Worm (Caenorhabditis elegans) whole organism, L4 larva: ENCODE results near the gene Y7A5A.5.

Experiments used
- D1046.2 ChIP-seq: fragments of 200-800 bp; sonication (Bioruptor generic); IDR thresholded peaks from 2 replicates; pipeline ENCODE4 v1.3.6; 2022; ENCODE audit warnings: missing genetic modification characterization, missing compliant biosample characterization
- F37D6.2 ChIP-seq: sonication (generic microtip); optimal IDR thresholded peaks from 2 replicates; lab custom pipeline; 2016; ENCODE audit warnings: mild to moderate bottlenecking, missing genetic modification characterization, missing compliant biosample characterization
- R02D3.7 ChIP-seq: fragments of 150-350 bp; sonication (generic microtip); optimal IDR thresholded peaks from 3 replicates; lab custom pipeline; 2014; ENCODE audit warnings: missing biosample characterization, missing genetic modification characterization
- Y105C5A.15 ChIP-seq: fragments of 200-800 bp; sonication (Bioruptor generic); IDR thresholded peaks from 2 replicates; pipeline ENCODE4 v1.3.6; 2022; ENCODE audit warnings: missing genetic modification characterization, missing compliant biosample characterization
- Y5F2A.4 ChIP-seq: fragments of 200-800 bp; sonication (Bioruptor generic); optimal IDR thresholded peaks from 2 replicates; lab custom pipeline; 2018; ENCODE audit warnings: mild to moderate bottlenecking, missing genetic modification characterization, missing compliant biosample characterization
- Y75B8A.6 ChIP-seq: fragments of 200-800 bp; sonication (Bioruptor generic); IDR thresholded peaks from 2 replicates; pipeline ENCODE4 v1.3.6; 2022; ENCODE audit warnings: missing genetic modification reagents, missing genetic modification characterization, missing compliant biosample characterization
- ZK546.5 ChIP-seq, 2 experiments: sonication (generic microtip); optimal IDR thresholded peaks; 2 replicates each; lab custom pipeline; 2017; ENCODE audit warnings: missing biosample characterization in 2 of 2, missing genetic modification characterization in 2 of 2
- arid-1 ChIP-seq: fragments of 200-800 bp; sonication (Bioruptor generic); conservative IDR thresholded peaks from 2 replicates; pipeline ENCODE4 v1.3.6; 2022; ENCODE audit warnings: missing genetic modification reagents, missing genetic modification characterization, missing compliant biosample characterization
- attf-4 ChIP-seq: sonication (generic microtip); optimal IDR thresholded peaks from 3 replicates; lab custom pipeline; 2017; ENCODE audit warnings: missing biosample characterization, missing genetic modification characterization
- ceh-20 ChIP-seq: fragments of 200-800 bp; sonication (Bioruptor generic); IDR thresholded peaks from 2 replicates; pipeline ENCODE4 v1.3.6; 2022; ENCODE audit warnings: missing genetic modification reagents, missing genetic modification characterization, missing compliant biosample characterization
- ctbp-1 ChIP-seq: fragments of 200-800 bp; sonication (Bioruptor generic); IDR thresholded peaks from 2 replicates; pipeline ENCODE4 v1.3.6; 2022; ENCODE audit warnings: missing genetic modification reagents, missing genetic modification characterization, missing compliant biosample characterization
- daf-12 ChIP-seq: fragments of 150-350 bp; optimal IDR thresholded peaks from 2 replicates; lab custom pipeline; 2014; ENCODE audit warnings: missing biosample characterization, missing genetic modification reagents, missing genetic modification characterization
- daf-19 ChIP-seq: fragments of 200-800 bp; sonication (Bioruptor generic); conservative IDR thresholded peaks from 2 replicates; pipeline ENCODE4 v1.3.6; 2022; ENCODE audit warnings: missing genetic modification characterization, missing compliant biosample characterization
- dmd-8 ChIP-seq: fragments of 200-800 bp; sonication (Bioruptor generic); IDR thresholded peaks from 2 replicates; pipeline ENCODE4 v1.3.6; 2022; ENCODE audit warnings: missing genetic modification characterization, missing compliant biosample characterization
- dmd-9 ChIP-seq: fragments of 200-800 bp; sonication (Bioruptor generic); IDR thresholded peaks from 2 replicates; pipeline ENCODE4 v1.3.6; 2022; ENCODE audit warnings: missing genetic modification reagents, missing genetic modification characterization, missing compliant biosample characterization
- fos-1 ChIP-seq: fragments of 150-350 bp; optimal IDR thresholded peaks from 2 replicates; lab custom pipeline; 2014; ENCODE audit warnings: missing biosample characterization, missing genetic modification characterization
- gei-8 ChIP-seq: fragments of 200-800 bp; sonication (Bioruptor generic); optimal IDR thresholded peaks from 2 replicates; lab custom pipeline; 2018; ENCODE audit warnings: mild to moderate bottlenecking, missing genetic modification characterization, missing compliant biosample characterization
- hif-1 ChIP-seq, 2 experiments: sonication (generic microtip); optimal IDR thresholded peaks; 2 replicates each; lab custom pipeline; 2016 to 2017; ENCODE audit warnings: missing compliant biosample characterization in 2 of 2, missing genetic modification characterization in 2 of 2, missing genetic modification reagents in 2 of 2, missing genotype in 2 of 2, mild to moderate bottlenecking in 1 of 2
- jun-1 ChIP-seq: fragments of 150-350 bp; optimal IDR thresholded peaks from 2 replicates; lab custom pipeline; 2014; ENCODE audit warnings: missing biosample characterization, missing genetic modification reagents, missing genetic modification characterization
- lim-7 ChIP-seq: fragments of 200-800 bp; sonication (Bioruptor generic); IDR thresholded peaks from 2 replicates; pipeline ENCODE4 v1.3.6; 2022; ENCODE audit warnings: missing genetic modification characterization, missing compliant biosample characterization
- lin-13 ChIP-seq: fragments of 150-350 bp; optimal IDR thresholded peaks from 2 replicates; lab custom pipeline; 2014; ENCODE audit warnings: missing biosample characterization, missing genetic modification reagents, missing genetic modification characterization
- lin-38 ChIP-seq: fragments of 200-800 bp; sonication (Bioruptor generic); IDR thresholded peaks from 2 replicates; pipeline ENCODE4 v1.3.6; 2022; ENCODE audit warnings: missing genetic modification reagents, missing genetic modification characterization, missing compliant biosample characterization
- lin-39 ChIP-seq: fragments of 150-350 bp; optimal IDR thresholded peaks from 2 replicates; lab custom pipeline; 2014; ENCODE audit warnings: missing biosample characterization, missing genetic modification reagents, missing genetic modification characterization
- lsy-2 ChIP-seq, 2 experiments: fragments of 150-350 bp in 1 of 2; sonication (generic microtip) in 1 of 2; optimal IDR thresholded peaks; 2 replicates each; lab custom pipeline; 2014 to 2017; ENCODE audit warnings: missing biosample characterization in 2 of 2, missing genetic modification characterization in 2 of 2
- madf-5 ChIP-seq, 2 experiments: fragments of 200-800 bp; sonication (Bioruptor generic); IDR thresholded peaks; 2 replicates each; pipeline ENCODE4 v1.3.6; 2022; ENCODE audit warnings: missing compliant biosample characterization in 2 of 2, missing genetic modification characterization in 2 of 2
- mdt-29 ChIP-seq: fragments of 200-800 bp; sonication (Bioruptor generic); IDR thresholded peaks from 2 replicates; pipeline ENCODE4 v1.3.6; 2022; ENCODE audit warnings: missing genetic modification reagents, missing genetic modification characterization, missing compliant biosample characterization
- mep-1 ChIP-seq: fragments of 150-350 bp; sonication (generic microtip); optimal IDR thresholded peaks from 3 replicates; lab custom pipeline; 2014; ENCODE audit warnings: missing biosample characterization, missing genetic modification characterization
- mes-2 ChIP-seq: sonication (generic microtip); optimal IDR thresholded peaks from 2 replicates; lab custom pipeline; 2016; ENCODE audit warnings: missing genotype, mild to moderate bottlenecking, missing genetic modification characterization, missing compliant biosample characterization; ENCODE audit not compliant: poor library complexity, severe bottlenecking
- nhr-10 ChIP-seq: fragments of 150-350 bp; optimal IDR thresholded peaks from 2 replicates; lab custom pipeline; 2014; ENCODE audit warnings: missing biosample characterization, missing genetic modification characterization
- nhr-11 ChIP-seq: fragments of 150-350 bp; optimal IDR thresholded peaks from 2 replicates; lab custom pipeline; 2014; ENCODE audit warnings: missing biosample characterization, missing genetic modification characterization
- nhr-25 ChIP-seq: sonication (generic microtip); optimal IDR thresholded peaks from 2 replicates; lab custom pipeline; 2017; ENCODE audit warnings: missing genetic modification characterization, mild to moderate bottlenecking, missing compliant biosample characterization, antibody characterized with exemption, moderate library complexity, borderline replicate concordance; ENCODE audit not compliant: insufficient read depth
- nhr-28 ChIP-seq: fragments of 150-350 bp; optimal IDR thresholded peaks from 2 replicates; lab custom pipeline; 2014; ENCODE audit warnings: missing biosample characterization, missing genetic modification characterization
- nhr-41 ChIP-seq: fragments of 200-800 bp; sonication (Bioruptor generic); IDR thresholded peaks from 2 replicates; pipeline ENCODE4 v1.3.6; 2022; ENCODE audit warnings: missing genetic modification reagents, missing genetic modification characterization, missing compliant biosample characterization
- nhr-42 ChIP-seq: fragments of 200-800 bp; sonication (Bioruptor generic); IDR thresholded peaks from 2 replicates; pipeline ENCODE4 v1.3.6; 2022; ENCODE audit warnings: missing genetic modification characterization, missing compliant biosample characterization
- nhr-48 ChIP-seq: sonication (generic microtip); optimal IDR thresholded peaks from 2 replicates; lab custom pipeline; 2016; ENCODE audit warnings: mild to moderate bottlenecking, missing genetic modification characterization, missing compliant biosample characterization
- nhr-76 ChIP-seq: fragments of 150-350 bp; optimal IDR thresholded peaks from 2 replicates; lab custom pipeline; 2014; ENCODE audit warnings: missing biosample characterization, missing genetic modification characterization
- nhr-77 ChIP-seq: fragments of 150-350 bp; optimal IDR thresholded peaks from 2 replicates; lab custom pipeline; 2014; ENCODE audit warnings: missing biosample characterization, missing genetic modification characterization
- php-3 ChIP-seq: fragments of 200-800 bp; sonication (Bioruptor generic); IDR thresholded peaks from 2 replicates; pipeline ENCODE4 v1.3.6; 2022; ENCODE audit warnings: missing genetic modification reagents, missing genetic modification characterization, missing compliant biosample characterization
- set-16 ChIP-seq: fragments of 200-800 bp; sonication (Bioruptor generic); IDR thresholded peaks from 2 replicates; pipeline ENCODE4 v1.3.6; 2022; ENCODE audit warnings: missing genetic modification reagents, missing genetic modification characterization, missing compliant biosample characterization
- snpc-1.2 ChIP-seq: fragments of 200-800 bp; sonication (Bioruptor generic); IDR thresholded peaks from 2 replicates; pipeline ENCODE4 v1.3.6; 2022; ENCODE audit warnings: missing genetic modification reagents, missing genetic modification characterization, missing compliant biosample characterization
- snpc-4 ChIP-seq: fragments of 150-350 bp; optimal IDR thresholded peaks from 2 replicates; lab custom pipeline; 2014; ENCODE audit warnings: missing biosample characterization, missing genetic modification characterization
- spr-1 ChIP-seq: sonication (generic microtip); optimal IDR thresholded peaks from 2 replicates; lab custom pipeline; 2016; ENCODE audit warnings: mild to moderate bottlenecking, missing genetic modification characterization, missing compliant biosample characterization
- spr-3 ChIP-seq: fragments of 200-800 bp; sonication (Bioruptor generic); optimal IDR thresholded peaks from 2 replicates; lab custom pipeline; 2018; ENCODE audit warnings: mild to moderate bottlenecking, missing genetic modification characterization, missing compliant biosample characterization
- unc-130 ChIP-seq: sonication (generic microtip); optimal IDR thresholded peaks from 2 replicates; lab custom pipeline; 2016; ENCODE audit warnings: missing genetic modification reagents, missing genetic modification characterization, missing compliant biosample characterization
- unc-62 ChIP-seq, 3 experiments: fragments of 150-350 bp in 1 of 3; sonication (generic microtip); optimal IDR thresholded peaks in 2 of 3; peaks in 1 of 3; 1 replicate in 1 of 3; 2 replicates in 2 of 3; lab custom pipeline; 2014 to 2017; ENCODE audit warnings: missing biosample characterization in 3 of 3, missing genetic modification characterization in 3 of 3, missing genetic modification reagents in 3 of 3, missing genotype in 1 of 3
- zag-1 ChIP-seq: fragments of 150-350 bp; optimal IDR thresholded peaks from 2 replicates; lab custom pipeline; 2014; ENCODE audit warnings: missing biosample characterization, missing genetic modification characterization
- zfp-2 ChIP-seq: sonication (generic microtip); optimal IDR thresholded peaks from 2 replicates; lab custom pipeline; 2016; ENCODE audit warnings: mild to moderate bottlenecking, missing genetic modification characterization, missing compliant biosample characterization
- zfp-3 ChIP-seq: fragments of 200-800 bp; sonication (Bioruptor generic); conservative IDR thresholded peaks from 2 replicates; pipeline ENCODE4 v1.3.6; 2022; ENCODE audit warnings: missing genetic modification reagents, missing genetic modification characterization, missing compliant biosample characterization
- zip-11 ChIP-seq: fragments of 200-800 bp; sonication (Bioruptor generic); IDR thresholded peaks from 2 replicates; pipeline ENCODE4 v1.3.6; 2022; ENCODE audit warnings: missing genetic modification characterization, missing compliant biosample characterization
- ztf-11 ChIP-seq: fragments of 150-350 bp; optimal IDR thresholded peaks from 2 replicates; lab custom pipeline; 2014; ENCODE audit warnings: missing biosample characterization, missing genetic modification characterization
- ztf-7 ChIP-seq: fragments of 150-350 bp; optimal IDR thresholded peaks from 2 replicates; lab custom pipeline; 2014; ENCODE audit warnings: missing biosample characterization, missing genetic modification characterization

The Y7A5A.5 gene

ce11 chrX:15782027-15782426 lies 4.6 kb downstream of the Y7A5A.5 start, which contains the start of gene Y7A5A.24:
Gene Y7A5A.24, minus strand, starts transcription at chrX:15782127.
- TF ChIP-seq lin-39 (tag; lab: Kevin White, UChicago) (no peak), hif-1 (tag; optimal IDR thresholded peaks at IDR 0.05; lab: Kevin White, UChicago) (no peak), attf-4 (tag; lab: Kevin White, UChicago) (no peak), unc-130 (GFP tag; lab: Kevin White, UChicago) (no peak), unc-62 (GFP tag; optimal IDR thresholded peaks at IDR 0.05 in 1 of 2; lab: Kevin White, UChicago) (no peak), unc-62 (tag; optimal IDR thresholded peaks at IDR 0.05; lab: Kevin White, UChicago) (no peak), nhr-42 (GFP tag; lab: Robert Waterston, UW) (no peak), mep-1 (no peak), ztf-11 (tag; lab: Kevin White, UChicago) (no peak), snpc-4 (no peak), F37D6.2 (tag; lab: Kevin White, UChicago) (no peak), nhr-77 (tag; lab: Kevin White, UChicago) (no peak), lsy-2 (tag; optimal IDR thresholded peaks at IDR 0.05; lab: Kevin White, UChicago) (no peak), php-3 (no peak), jun-1 (tag; lab: Kevin White, UChicago) (no peak), lin-38 (GFP tag; lab: Robert Waterston, UW) (no peak), nhr-11 (no peak), zip-11 (GFP tag; lab: Robert Waterston, UW) (no peak)

ce11 chrX:15779503-15779902 lies 7.1 kb downstream of the Y7A5A.5 start:
- TF ChIP-seq dmd-9 (GFP tag; lab: Robert Waterston, UW), result no peak
- TF ChIP-seq zfp-3, result no peak
- no peak for TF ChIP-seq fos-1 (tag; lab: Kevin White, UChicago)
- TF ChIP-seq zag-1 (tag; lab: Kevin White, UChicago), result no peak
- no peak for TF ChIP-seq snpc-1.2 (GFP tag; lab: Robert Waterston, UW)
- TF ChIP-seq gei-8 (GFP tag; lab: Kevin White, UChicago), result no peak
- TF ChIP-seq daf-19 (GFP tag; lab: Robert Waterston, UW), result no peak
- TF ChIP-seq nhr-41, result no peak
- no peak for TF ChIP-seq set-16 (GFP tag; lab: Robert Waterston, UW)
- TF ChIP-seq lin-13, result peak; percentile 35
- no peak for TF ChIP-seq spr-1 (tag; lab: Kevin White, UChicago)
- TF ChIP-seq F37D6.2 (tag; lab: Kevin White, UChicago), result no peak
- no peak for TF ChIP-seq Y75B8A.6 (GFP tag; lab: Robert Waterston, UW)
- TF ChIP-seq D1046.2 (GFP tag; lab: Robert Waterston, UW), result no peak
- TF ChIP-seq unc-130 (GFP tag; lab: Kevin White, UChicago), result no peak
- TF ChIP-seq mes-2 (tag; lab: Kevin White, UChicago), result peak; percentile 42
- TF ChIP-seq madf-5 (GFP tag; IDR thresholded peaks at IDR 0.05; lab: Robert Waterston, UW), result no peak
- no peak for TF ChIP-seq ZK546.5 (tag; optimal IDR thresholded peaks at IDR 0.05; lab: Kevin White, UChicago)
- no peak for TF ChIP-seq Y5F2A.4 (GFP tag; lab: Kevin White, UChicago)
- TF ChIP-seq ztf-7 (tag; lab: Kevin White, UChicago), result no peak
- TF ChIP-seq Y105C5A.15 (GFP tag; lab: Robert Waterston, UW), result no peak
- no peak for TF ChIP-seq daf-12
- TF ChIP-seq ceh-20, result no peak
- TF ChIP-seq dmd-8 (GFP tag; lab: Robert Waterston, UW), result no peak
- peak; percentile 43 for TF ChIP-seq nhr-10 (tag; lab: Kevin White, UChicago)
- no peak for TF ChIP-seq nhr-76
- peak; percentile 34; the same call in 1 of the 2 replicates for TF ChIP-seq mdt-29 (GFP tag; lab: Robert Waterston, UW)
- TF ChIP-seq lim-7, result no peak
- TF ChIP-seq arid-1 (GFP tag; lab: Robert Waterston, UW), result no peak
- TF ChIP-seq zfp-2, result no peak
- TF ChIP-seq R02D3.7 (tag; lab: Kevin White, UChicago), result no peak
- TF ChIP-seq nhr-48 (tag; lab: Kevin White, UChicago), result peak; percentile 70
- peak; percentile 94 for TF ChIP-seq nhr-28 (tag; lab: Kevin White, UChicago)
- TF ChIP-seq ztf-11 (tag; lab: Kevin White, UChicago), result no peak
- TF ChIP-seq ctbp-1 (GFP tag; lab: Robert Waterston, UW), result 0 out of 2 replicates have a peak, but pooled peaks have one; percentile 11
- TF ChIP-seq spr-3 (GFP tag; lab: Kevin White, UChicago), result no peak
- no peak for TF ChIP-seq nhr-25
